Worm (Caenorhabditis elegans): ENCODE results near the gene C45B11.5.

DNA sequence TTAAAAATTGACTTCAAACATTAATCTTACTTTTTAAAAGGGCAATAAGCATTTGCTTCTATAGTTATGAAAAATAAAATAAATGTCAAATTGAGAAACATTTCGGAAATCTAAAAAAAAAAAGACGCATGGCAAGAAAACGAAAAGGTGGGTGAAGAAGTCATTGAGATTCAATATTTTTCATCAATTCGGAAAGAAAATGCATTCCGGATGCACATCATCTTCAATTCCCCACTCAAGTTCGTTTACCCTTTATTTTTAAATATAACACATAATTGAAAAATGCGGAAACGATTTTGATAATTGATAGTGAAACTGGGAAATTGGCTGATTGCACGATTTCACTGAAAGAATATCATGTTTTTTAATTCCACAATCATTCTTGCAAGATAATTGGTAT, 39.2 kb upstream of the C45B11.5 start, which contains the start of gene F53B7.4:
- TF ChIP-seq ztf-23 (GFP tag; IDR thresholded peaks at IDR 0.05) (no peak), ref-1 (GFP tag; conservative IDR thresholded peaks at IDR 0.05) (no peak), cog-1 (tag; optimal IDR thresholded peaks at IDR 0.05) (no peak)
